Fruit fly (Drosophila melanogaster): Measurements from ENCODE around the gene CG14435.

CG14435 gene

dm6 chrX:6803312-6803794, 40.4 kb downstream of the CG14435 start, which contains the start of the genes C3G and pod1 (continued):
- TF ChIP-seq CG42726 (GFP tag; IDR thresholded peaks at IDR 0.05; ENCODE audit: partially characterized antibody) (peak; percentile 99), CG12299 (tag; optimal IDR thresholded peaks at IDR 0.05) (peak; percentile 39), Nf-YC (tag; optimal IDR thresholded peaks at IDR 0.05) (peak; percentile 45), aop (GFP tag; IDR thresholded peaks at IDR 0.05) (no peak), CG2120 (GFP tag; optimal IDR thresholded peaks at IDR 0.05) (peak; percentile 53), CG4820 (GFP tag; optimal IDR thresholded peaks at IDR 0.05) (no peak), Scr (GFP tag; IDR thresholded peaks at IDR 0.05; ENCODE audit: partially characterized antibody) (peak; percentile 96), CG8290 (GFP tag; optimal IDR thresholded peaks at IDR 0.05) (no peak), CG8290 (tag; optimal IDR thresholded peaks at IDR 0.05) (peak in 1 of 2 experiments; percentile 77), B-H2 (GFP tag; optimal IDR thresholded peaks at IDR 0.05) (peak; percentile 48), CG8765 (GFP tag; IDR thresholded peaks at IDR 0.05) (no peak), Xbp1 (GFP tag; optimal IDR thresholded peaks at IDR 0.05) (peak; percentile 57), CG8924 (tag; optimal IDR thresholded peaks at IDR 0.05) (peak; percentile 57), ind (GFP tag; optimal IDR thresholded peaks at IDR 0.05) (peak; percentile 17), gcm (GFP tag; optimal IDR thresholded peaks at IDR 0.05) (no peak), eyg (GFP tag; optimal IDR thresholded peaks at IDR 0.05) (no peak), E2f1 (GFP tag; IDR thresholded peaks at IDR 0.05) (no peak), CG13287 (GFP tag; IDR thresholded peaks at IDR 0.05; ENCODE audit: partially characterized antibody) (peak; percentile 96), CG34422 (GFP tag; IDR thresholded peaks at IDR 0.05) (no peak), CG8944 (GFP tag; optimal IDR thresholded peaks at IDR 0.05) (peak; percentile 11), Ptx1 (GFP tag; IDR thresholded peaks at IDR 0.05) (peak; percentile 18; the same call in 1 of the 2 replicates), sna (GFP tag; IDR thresholded peaks at IDR 0.05; ENCODE audit: partially characterized antibody) (peak; percentile 90), CG30020 (tag; optimal IDR thresholded peaks at IDR 0.05) (peak; percentile 29), tio (GFP tag; optimal IDR thresholded peaks at IDR 0.05) (no peak), CG17186 (GFP tag; optimal IDR thresholded peaks at IDR 0.05) (peak; percentile 81), Dbx (GFP tag; IDR thresholded peaks at IDR 0.05) (peak; percentile 77), luna (GFP tag; optimal IDR thresholded peaks at IDR 0.05) (peak; percentile 16), CG6854 (GFP tag; optimal IDR thresholded peaks at IDR 0.05) (no peak), Kr (GFP tag; optimal IDR thresholded peaks at IDR 0.05) (no peak), CG18619 (GFP tag; optimal IDR thresholded peaks at IDR 0.05) (no peak), CG10565 (GFP tag; optimal IDR thresholded peaks at IDR 0.05) (no peak), gsb-n (tag; optimal IDR thresholded peaks at IDR 0.05) (no peak), CG4404 (GFP tag; IDR thresholded peaks at IDR 0.05) (no peak), CG31224 (GFP tag; IDR thresholded peaks at IDR 0.05) (no peak), Camta (GFP tag; optimal IDR thresholded peaks at IDR 0.05) (no peak), HLH4C (GFP tag; IDR thresholded peaks at IDR 0.05; ENCODE audit: partially characterized antibody) (peak; percentile 98), stc (GFP tag; IDR thresholded peaks at IDR 0.05) (no peak), cato (GFP tag; optimal IDR thresholded peaks at IDR 0.05; ENCODE audit: borderline replicate concordance) (no peak), dan (GFP tag; IDR thresholded peaks at IDR 0.05) (no peak), YL-1 (GFP tag; optimal IDR thresholded peaks at IDR 0.05) (peak; percentile 15), Mes4 (GFP tag; optimal IDR thresholded peaks at IDR 0.05) (no peak), CG12104 (GFP tag; optimal IDR thresholded peaks at IDR 0.05) (no peak), CG7987 (GFP tag; optimal IDR thresholded peaks at IDR 0.05) (peak; percentile 5), Oli (tag; optimal IDR thresholded peaks at IDR 0.05) (no peak), CG14050 (GFP tag; IDR thresholded peaks at IDR 0.05) (no peak), CG32767 (GFP tag; IDR thresholded peaks at IDR 0.05) (no peak), br (optimal IDR thresholded peaks at IDR 0.05) (no peak), mam (GFP tag; optimal IDR thresholded peaks at IDR 0.05) (peak; percentile 68), ftz-f1 (GFP tag; optimal IDR thresholded peaks at IDR 0.05) (peak; percentile 45), Poxn (GFP tag; IDR thresholded peaks at IDR 0.05) (no peak), exex (tag; optimal IDR thresholded peaks at IDR 0.05) (peak; percentile 6), Elba2 (GFP tag; optimal IDR thresholded peaks at IDR 0.05) (no peak)

All from whole organism, embryonic.